Fruit fly (Drosophila melanogaster) whole organism, prepupa: ENCODE results near the gene Mct1.

Source experiments
- CG4318 ChIP-seq: fragments of 200-800 bp; sonication (Bioruptor generic); optimal IDR thresholded peaks from 3 replicates; lab custom pipeline; 2017; ENCODE audit warnings: missing biosample characterization, mild to moderate bottlenecking, missing genetic modification characterization
- Hr38 ChIP-seq: sonication (Bioruptor generic); optimal IDR thresholded peaks from 2 replicates; lab custom pipeline; 2016; ENCODE audit warnings: missing biosample characterization, missing genetic modification characterization
- vri ChIP-seq: fragments of 200-800 bp; sonication (Bioruptor generic); optimal IDR thresholded peaks from 3 replicates; lab custom pipeline; 2016; ENCODE audit warnings: missing biosample characterization, mild to moderate bottlenecking, missing genetic modification characterization

DNA sequence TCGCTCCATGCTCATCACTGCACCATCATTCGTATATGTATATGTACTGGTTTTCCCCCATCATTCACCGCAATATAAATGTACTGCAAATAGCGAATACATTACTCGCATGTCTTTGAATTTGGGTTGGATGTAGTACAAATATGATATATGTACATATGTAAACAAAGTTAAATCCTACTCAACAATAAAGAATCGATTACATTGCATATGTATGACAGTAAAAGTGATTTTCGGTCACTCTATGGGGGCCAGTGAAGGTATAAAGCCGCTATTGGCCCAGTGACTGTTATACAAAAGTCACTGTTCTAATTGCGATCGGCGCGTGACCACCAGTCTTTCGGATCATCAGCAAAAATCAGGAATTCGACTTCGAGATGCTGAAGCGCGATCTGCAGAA lies 1.5 kb upstream of the Mct1 start, which contains the start of gene CG3457:
- TF ChIP-seq vri (GFP tag; lab: Kevin White, UChicago): no peak
- TF ChIP-seq Hr38 (GFP tag; lab: Kevin White, UChicago): no peak
- TF ChIP-seq CG4318 (GFP tag; lab: Kevin White, UChicago): no peak
